Worm (Caenorhabditis elegans) whole organism, L1 larva: ENCODE results near the gene nlp-26.

Source experiments
- fkh-10 ChIP-seq: sonication (generic microtip); optimal IDR thresholded peaks from 2 replicates; lab custom pipeline; 2017; ENCODE audit warnings: missing biosample characterization, missing genetic modification reagents, missing genetic modification characterization
- hpl-2 ChIP-seq: fragments of 150-350 bp; optimal IDR thresholded peaks from 2 replicates; lab custom pipeline; 2014; ENCODE audit warnings: missing biosample characterization, missing genetic modification reagents, missing genetic modification characterization
- jun-1 ChIP-seq: fragments of 150-350 bp; optimal IDR thresholded peaks from 2 replicates; lab custom pipeline; 2014; ENCODE audit warnings: missing biosample characterization, missing genetic modification reagents, missing genetic modification characterization
- nhr-237 ChIP-seq: fragments of 150-350 bp; optimal IDR thresholded peaks from 2 replicates; lab custom pipeline; 2014; ENCODE audit warnings: missing biosample characterization, missing genetic modification characterization
- rnt-1 ChIP-seq: sonication (generic microtip); optimal IDR thresholded peaks from 2 replicates; lab custom pipeline; 2016; ENCODE audit warnings: mild to moderate bottlenecking, missing genetic modification characterization, moderate library complexity, missing compliant biosample characterization
- zag-1 ChIP-seq: fragments of 150-350 bp; optimal IDR thresholded peaks from 2 replicates; lab custom pipeline; 2014; ENCODE audit warnings: missing biosample characterization, missing genetic modification characterization

DNA sequence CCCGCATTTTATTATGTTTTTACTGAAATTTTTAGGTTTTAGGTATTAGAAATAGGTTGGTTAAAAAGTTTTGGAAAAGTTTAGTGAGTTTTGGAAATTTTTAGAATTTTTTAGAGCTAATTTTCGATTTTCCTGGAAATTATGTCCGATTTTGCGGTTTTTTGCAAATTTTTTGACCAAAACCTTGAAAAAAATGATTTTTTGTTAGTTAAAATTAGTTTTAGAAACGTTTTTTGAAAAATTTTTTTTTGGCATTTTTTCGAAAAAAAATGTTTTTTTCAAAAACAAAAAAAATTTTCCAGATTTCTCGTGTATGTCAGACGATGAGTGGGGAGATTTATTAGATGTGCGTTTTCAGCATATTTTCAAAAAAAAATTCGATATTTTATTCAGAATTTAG is 11.5 kb downstream of the nlp-26 start, which contains the start of gene dyf-19:
- no peak for TF ChIP-seq nhr-237 (tag; lab: Kevin White, UChicago)
- no peak for TF ChIP-seq hpl-2
- no peak for TF ChIP-seq zag-1 (tag; lab: Kevin White, UChicago)
- no peak for TF ChIP-seq jun-1
- no peak for TF ChIP-seq fkh-10 (GFP tag; lab: Kevin White, UChicago)
- TF ChIP-seq rnt-1, result no peak
